Fruit fly (Drosophila melanogaster) whole organism, prepupa: ENCODE data around the gene hth.
A peak's percentile ranks its signal among the peaks of the same experiment; 100 is the strongest.

Source experiments
- Blimp-1 ChIP-seq: fragments of 200-800 bp; sonication (Bioruptor generic); optimal IDR thresholded peaks from 3 replicates; lab custom pipeline; 2017; ENCODE audit warnings: missing biosample characterization, missing genetic modification characterization, mild to moderate bottlenecking, moderate library complexity, missing genetic modification reagents
- CG10631 ChIP-seq: fragments of 200-800 bp; sonication (Bioruptor generic); optimal IDR thresholded peaks from 2 replicates; lab custom pipeline; 2016; ENCODE audit warnings: missing biosample characterization, missing genetic modification characterization
- CG11902 ChIP-seq: fragments of 200-800 bp; sonication (Bioruptor generic); optimal IDR thresholded peaks from 3 replicates; lab custom pipeline; 2016; ENCODE audit warnings: missing biosample characterization, missing genetic modification characterization
- CG15336 ChIP-seq: fragments of 200-800 bp; sonication (Bioruptor generic); IDR thresholded peaks from 2 replicates; pipeline ENCODE4 v1.3.6; 2022; ENCODE audit warnings: missing biosample characterization, missing genetic modification characterization
- CG1621 ChIP-seq: fragments of 200-800 bp; sonication (Bioruptor generic); optimal IDR thresholded peaks from 3 replicates; lab custom pipeline; 2018; ENCODE audit warnings: missing biosample characterization, mild to moderate bottlenecking, missing genetic modification characterization
- CG16779 ChIP-seq: fragments of 200-800 bp; sonication (Bioruptor generic); optimal IDR thresholded peaks from 3 replicates; lab custom pipeline; 2017; ENCODE audit warnings: missing biosample characterization, mild to moderate bottlenecking, missing genetic modification characterization
- CG31627 ChIP-seq: fragments of 200-800 bp; sonication (Bioruptor generic); optimal IDR thresholded peaks from 3 replicates; lab custom pipeline; 2016; ENCODE audit warnings: missing biosample characterization, missing genetic modification characterization
- CG32006 ChIP-seq: fragments of 200-800 bp; sonication (Bioruptor generic); optimal IDR thresholded peaks from 3 replicates; lab custom pipeline; 2017; ENCODE audit warnings: missing biosample characterization, mild to moderate bottlenecking, missing genetic modification characterization
- CG34406 ChIP-seq: fragments of 200-800 bp; sonication (Bioruptor generic); optimal IDR thresholded peaks from 3 replicates; lab custom pipeline; 2016; ENCODE audit warnings: missing biosample characterization, missing genetic modification characterization
- CG3919 ChIP-seq: fragments of 200-800 bp; sonication (Bioruptor generic); optimal IDR thresholded peaks from 3 replicates; lab custom pipeline; 2016; ENCODE audit warnings: missing biosample characterization, missing genetic modification characterization
- CG4318 ChIP-seq: fragments of 200-800 bp; sonication (Bioruptor generic); optimal IDR thresholded peaks from 3 replicates; lab custom pipeline; 2017; ENCODE audit warnings: missing biosample characterization, mild to moderate bottlenecking, missing genetic modification characterization
- CG6163 ChIP-seq: fragments of 200-800 bp; sonication (Bioruptor generic); IDR thresholded peaks from 3 replicates; pipeline ENCODE4 v1.3.6; 2022; ENCODE audit warnings: missing biosample characterization, missing genetic modification characterization
- CG6792 ChIP-seq: fragments of 200-800 bp; sonication (Bioruptor generic); optimal IDR thresholded peaks from 3 replicates; lab custom pipeline; 2016; ENCODE audit warnings: missing biosample characterization, missing genetic modification characterization
- CG6808 ChIP-seq: fragments of 200-800 bp; sonication (Bioruptor generic); optimal IDR thresholded peaks from 3 replicates; lab custom pipeline; 2017; ENCODE audit warnings: missing biosample characterization, missing genetic modification characterization, mild to moderate bottlenecking, moderate library complexity, missing genetic modification reagents
- CG6854 ChIP-seq: fragments of 200-800 bp; sonication (Bioruptor generic); optimal IDR thresholded peaks from 2 replicates; lab custom pipeline; 2017; ENCODE audit warnings: missing biosample characterization, mild to moderate bottlenecking, missing genetic modification characterization
- CG7368 ChIP-seq: fragments of 200-800 bp; sonication (Bioruptor generic); optimal IDR thresholded peaks from 3 replicates; lab custom pipeline; 2016; ENCODE audit warnings: missing biosample characterization, missing genetic modification characterization
- CG8119 ChIP-seq: fragments of 200-800 bp; sonication (Bioruptor generic); IDR thresholded peaks from 3 replicates; pipeline ENCODE4 v1.3.6; 2022; ENCODE audit warnings: missing biosample characterization, missing genetic modification characterization
- CG8319 ChIP-seq: fragments of 200-800 bp; sonication (Bioruptor generic); optimal IDR thresholded peaks from 3 replicates; lab custom pipeline; 2016; ENCODE audit warnings: missing biosample characterization, missing genetic modification characterization
- CG8632 ChIP-seq: fragments of 200-800 bp; sonication (Bioruptor generic); optimal IDR thresholded peaks from 3 replicates; lab custom pipeline; 2016; ENCODE audit warnings: missing biosample characterization, missing genetic modification characterization
- CG9139 ChIP-seq: fragments of 200-800 bp; sonication (Bioruptor generic); optimal IDR thresholded peaks from 3 replicates; lab custom pipeline; 2017; ENCODE audit warnings: missing biosample characterization, mild to moderate bottlenecking, missing genetic modification characterization
- Eip75B ChIP-seq: fragments of 200-800 bp; sonication (Bioruptor generic); optimal IDR thresholded peaks from 3 replicates; lab custom pipeline; 2016; ENCODE audit warnings: missing biosample characterization, missing genetic modification characterization
- Eip78C ChIP-seq: fragments of 200-800 bp; sonication (Bioruptor generic); peaks from one replicate; lab custom pipeline; 2016; ENCODE audit warnings: missing biosample characterization, missing genetic modification characterization
- Eip93F ChIP-seq: fragments of 200-800 bp; sonication (Bioruptor generic); optimal IDR thresholded peaks from 2 replicates; lab custom pipeline; 2016; ENCODE audit warnings: missing biosample characterization, mild to moderate bottlenecking, missing genetic modification characterization
- Ets96B ChIP-seq: fragments of 200-800 bp; optimal IDR thresholded peaks from 2 replicates; lab custom pipeline; 2019; ENCODE audit warnings: missing biosample characterization, mild to moderate bottlenecking, missing genetic modification characterization, moderate library complexity
- Gug ChIP-seq: fragments of 200-800 bp; sonication (Bioruptor generic); IDR thresholded peaks from 2 replicates; pipeline ENCODE4 v1.3.6; 2022; ENCODE audit warnings: missing biosample characterization, missing genetic modification characterization
- Hr38 ChIP-seq: sonication (Bioruptor generic); optimal IDR thresholded peaks from 2 replicates; lab custom pipeline; 2016; ENCODE audit warnings: missing biosample characterization, missing genetic modification characterization
- Hr39 ChIP-seq: fragments of 200-800 bp; sonication (Bioruptor generic); optimal IDR thresholded peaks from 2 replicates; lab custom pipeline; 2016; ENCODE audit warnings: missing biosample characterization, missing genetic modification characterization
- Hr4 ChIP-seq: fragments of 200-800 bp; sonication (Bioruptor generic); optimal IDR thresholded peaks from 3 replicates; lab custom pipeline; 2016; ENCODE audit warnings: missing biosample characterization, missing genetic modification characterization
- Lpt ChIP-seq: fragments of 200-800 bp; sonication (Bioruptor generic); optimal IDR thresholded peaks from 3 replicates; lab custom pipeline; 2016; ENCODE audit warnings: missing biosample characterization, missing genetic modification characterization
- Met ChIP-seq: fragments of 200-800 bp; sonication (Bioruptor generic); optimal IDR thresholded peaks from 3 replicates; lab custom pipeline; 2016; ENCODE audit warnings: missing biosample characterization, missing genetic modification characterization
- OdsH ChIP-seq: fragments of 200-800 bp; sonication (Bioruptor generic); optimal IDR thresholded peaks from 3 replicates; lab custom pipeline; 2016; ENCODE audit warnings: missing biosample characterization, missing genetic modification characterization
- Smox ChIP-seq: fragments of 200-800 bp; sonication (Bioruptor generic); optimal IDR thresholded peaks from 3 replicates; lab custom pipeline; 2016; ENCODE audit warnings: missing biosample characterization, missing genetic modification characterization
- Sox102F ChIP-seq: fragments of 200-800 bp; sonication (Bioruptor generic); optimal IDR thresholded peaks from 2 replicates; lab custom pipeline; 2016; ENCODE audit warnings: missing biosample characterization, mild to moderate bottlenecking, missing genetic modification characterization
- Sox15 ChIP-seq: fragments of 200-800 bp; sonication (Bioruptor generic); optimal IDR thresholded peaks from 3 replicates; lab custom pipeline; 2016; ENCODE audit warnings: missing biosample characterization, missing genetic modification characterization
- achi ChIP-seq: fragments of 200-800 bp; sonication (Bioruptor generic); optimal IDR thresholded peaks from 3 replicates; lab custom pipeline; 2016; ENCODE audit warnings: missing biosample characterization, missing genetic modification characterization
- acj6 ChIP-seq: fragments of 200-800 bp; sonication (Bioruptor generic); optimal IDR thresholded peaks from 3 replicates; lab custom pipeline; 2016; ENCODE audit warnings: missing biosample characterization, missing genetic modification characterization
- cyc ChIP-seq: fragments of 200-800 bp; sonication (Bioruptor generic); optimal IDR thresholded peaks from 3 replicates; lab custom pipeline; 2016; ENCODE audit warnings: missing biosample characterization, missing genetic modification characterization
- dsx ChIP-seq: fragments of 200-800 bp; optimal IDR thresholded peaks from 3 replicates; lab custom pipeline; 2019; ENCODE audit warnings: missing biosample characterization, mild to moderate bottlenecking, missing genetic modification characterization, moderate library complexity; ENCODE audit not compliant: poor library complexity, severe bottlenecking
- esn ChIP-seq: fragments of 200-800 bp; sonication (Bioruptor generic); optimal IDR thresholded peaks from 2 replicates; lab custom pipeline; 2016; ENCODE audit warnings: missing biosample characterization, mild to moderate bottlenecking, missing genetic modification characterization, moderate library complexity
- fd59A ChIP-seq: fragments of 200-800 bp; sonication (Bioruptor generic); optimal IDR thresholded peaks from 2 replicates; lab custom pipeline; 2017; ENCODE audit warnings: missing biosample characterization, mild to moderate bottlenecking, missing genetic modification characterization, missing genetic modification reagents
- fd85E ChIP-seq: fragments of 200-800 bp; sonication (Bioruptor generic); optimal IDR thresholded peaks from 3 replicates; lab custom pipeline; 2016; ENCODE audit warnings: missing biosample characterization, missing genetic modification characterization
- fkh ChIP-seq: fragments of 200-800 bp; sonication (Bioruptor generic); optimal IDR thresholded peaks from 3 replicates; lab custom pipeline; 2017; ENCODE audit warnings: missing biosample characterization, mild to moderate bottlenecking, missing genetic modification characterization, moderate library complexity
- net ChIP-seq: fragments of 200-800 bp; sonication (Bioruptor generic); optimal IDR thresholded peaks from 3 replicates; lab custom pipeline; 2016; ENCODE audit warnings: missing biosample characterization, missing genetic modification characterization
- pdm3 ChIP-seq: fragments of 200-800 bp; sonication (Bioruptor generic); optimal IDR thresholded peaks from 3 replicates; lab custom pipeline; 2016; ENCODE audit warnings: missing biosample characterization, missing genetic modification characterization
- salr ChIP-seq, 2 experiments: fragments of 200-800 bp; sonication (Bioruptor generic); optimal IDR thresholded peaks; 3 replicates each; lab custom pipeline; 2016 to 2018; ENCODE audit warnings: missing biosample characterization in 2 of 2, missing genetic modification characterization in 2 of 2, mild to moderate bottlenecking in 1 of 2
- spab ChIP-seq: fragments of 200-800 bp; sonication (Bioruptor generic); optimal IDR thresholded peaks from 2 replicates; lab custom pipeline; 2017; ENCODE audit warnings: missing biosample characterization, mild to moderate bottlenecking, missing genetic modification characterization, missing genetic modification reagents
- ss ChIP-seq, 2 experiments: fragments of 200-800 bp; sonication (Bioruptor generic); optimal IDR thresholded peaks; 2 replicates in 1 of 2; 3 replicates in 1 of 2; lab custom pipeline; 2017 to 2018; ENCODE audit warnings: mild to moderate bottlenecking in 2 of 2, missing biosample characterization in 2 of 2, missing genetic modification characterization in 2 of 2, moderate library complexity in 1 of 2
- topi ChIP-seq: fragments of 200-800 bp; sonication (Bioruptor generic); optimal IDR thresholded peaks from 3 replicates; lab custom pipeline; 2016; ENCODE audit warnings: missing biosample characterization, missing genetic modification characterization
- vri ChIP-seq: fragments of 200-800 bp; sonication (Bioruptor generic); optimal IDR thresholded peaks from 3 replicates; lab custom pipeline; 2016; ENCODE audit warnings: missing biosample characterization, mild to moderate bottlenecking, missing genetic modification characterization

hth gene

DNA sequence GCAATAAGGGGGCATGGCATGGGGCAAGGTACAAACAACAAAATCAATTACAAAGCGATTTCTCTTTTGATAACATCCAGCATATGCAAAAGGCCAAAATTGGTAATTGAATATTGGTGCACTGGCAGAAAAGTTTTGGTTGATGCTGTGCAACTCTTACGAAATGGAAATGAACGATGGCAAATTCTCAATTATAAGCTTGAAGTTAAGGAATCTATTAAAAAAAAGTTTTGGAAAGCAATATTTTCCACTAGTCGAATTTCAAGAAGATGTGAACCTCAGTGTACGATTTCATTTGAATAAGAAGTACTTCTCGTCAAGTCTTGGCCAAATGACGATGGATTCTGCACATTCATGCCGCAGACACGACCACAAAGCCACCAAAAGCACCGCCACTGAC lies 16.6 kb upstream of the hth start:
- TF ChIP-seq Met (GFP tag; lab: Kevin White, UChicago) (peak; percentile 8), Eip78C (GFP tag; lab: Kevin White, UChicago) (peak; percentile 35), Hr39 (GFP tag; lab: Kevin White, UChicago) (peak; percentile 14), CG32006 (peak; percentile 23), OdsH (GFP tag; lab: Kevin White, UChicago) (peak; percentile 7), esn (GFP tag; lab: Kevin White, UChicago) (peak; percentile 1), CG15336 (0 out of 2 replicates have a peak, but pooled peaks have one; percentile 18), CG6163 (peak; percentile 29; the same call in 2 of the 3 replicates), CG3919 (GFP tag; lab: Kevin White, UChicago) (peak; percentile 4), CG6792 (no peak), vri (GFP tag; lab: Kevin White, UChicago) (no peak), achi (GFP tag; lab: Kevin White, UChicago) (no peak)

DNA sequence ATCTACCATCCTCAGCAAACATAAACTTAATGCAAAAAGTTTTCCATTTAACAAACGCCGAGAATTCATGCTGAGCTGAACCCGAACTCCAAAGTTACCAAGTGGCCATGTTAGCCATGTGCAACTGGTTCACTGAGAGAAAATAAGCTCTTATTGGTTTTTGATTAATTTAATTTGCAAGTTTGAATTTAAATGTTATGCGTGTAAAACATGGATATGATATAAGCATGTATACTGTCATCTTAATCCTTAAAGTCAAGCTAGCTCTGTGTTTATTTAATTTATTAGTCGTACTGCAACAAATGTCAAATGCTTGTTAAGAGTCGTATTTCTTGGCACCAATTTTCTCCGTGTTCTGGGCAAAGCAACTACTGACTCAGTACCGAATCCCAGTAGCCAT lies 15.3 kb upstream of the hth start:
- TF ChIP-seq CG3919 (GFP tag; lab: Kevin White, UChicago) (no peak), salr (GFP tag; optimal IDR thresholded peaks at IDR 0.05; lab: Kevin White, UChicago) (peak in 1 of 2 experiments; percentile 3), vri (GFP tag; lab: Kevin White, UChicago) (no peak), CG4318 (GFP tag; lab: Kevin White, UChicago) (peak; percentile 20), Smox (no peak), CG9139 (no peak), Blimp-1 (no peak), CG8319 (no peak), ss (GFP tag; optimal IDR thresholded peaks at IDR 0.05; lab: Kevin White, UChicago) (no peak), CG8119 (GFP tag; lab: Robert Waterston, UW) (peak; percentile 45; the same call in 1 of the 3 replicates), CG6792 (no peak), CG10631 (GFP tag; lab: Kevin White, UChicago) (no peak), CG11902 (GFP tag; lab: Kevin White, UChicago) (no peak), spab (GFP tag; lab: Kevin White, UChicago) (no peak), achi (GFP tag; lab: Kevin White, UChicago) (peak; percentile 13), Lpt (GFP tag; lab: Kevin White, UChicago) (no peak), Gug (GFP tag; lab: Robert Waterston, UW) (no peak), cyc (GFP tag; lab: Kevin White, UChicago) (no peak), Hr38 (no peak), fd85E (no peak), CG1621 (tag; lab: Kevin White, UChicago) (no peak), topi (GFP tag; lab: Kevin White, UChicago) (no peak), net (GFP tag; lab: Kevin White, UChicago) (no peak), fkh (GFP tag; lab: Kevin White, UChicago) (no peak), Eip78C (GFP tag; lab: Kevin White, UChicago) (peak; percentile 52), CG16779 (no peak), Sox102F (GFP tag; lab: Kevin White, UChicago) (no peak), Sox15 (GFP tag; lab: Kevin White, UChicago) (no peak), Ets96B (tag; lab: Kevin White, UChicago) (no peak), pdm3 (GFP tag; lab: Kevin White, UChicago) (no peak), CG6854 (GFP tag; lab: Kevin White, UChicago) (no peak), dsx (GFP tag; lab: Kevin White, UChicago) (no peak), fd59A (no peak), CG7368 (no peak), CG32006 (peak; percentile 71), acj6 (GFP tag; lab: Kevin White, UChicago) (no peak), OdsH (GFP tag; lab: Kevin White, UChicago) (no peak), Hr39 (GFP tag; lab: Kevin White, UChicago) (no peak), Hr4 (peak; percentile 36), CG34406 (GFP tag; lab: Kevin White, UChicago) (no peak), CG6163 (no peak), Eip75B (GFP tag; lab: Kevin White, UChicago) (no peak), CG31627 (GFP tag; lab: Kevin White, UChicago) (no peak), Eip93F (GFP tag; lab: Kevin White, UChicago) (no peak), CG8632 (GFP tag; lab: Kevin White, UChicago) (no peak), CG6808 (GFP tag; lab: Kevin White, UChicago) (no peak)
